Fruit fly (Drosophila melanogaster): ENCODE data around the gene CG11563.

CG11563 gene

dm6 chr3R:31726286-31726685, 10.5 kb upstream of the CG11563 start:
- TF ChIP-seq ttk (optimal IDR thresholded peaks at IDR 0.05), result no peak
- TF ChIP-seq Sin3A (optimal IDR thresholded peaks at IDR 0.05), result no peak

DNA sequence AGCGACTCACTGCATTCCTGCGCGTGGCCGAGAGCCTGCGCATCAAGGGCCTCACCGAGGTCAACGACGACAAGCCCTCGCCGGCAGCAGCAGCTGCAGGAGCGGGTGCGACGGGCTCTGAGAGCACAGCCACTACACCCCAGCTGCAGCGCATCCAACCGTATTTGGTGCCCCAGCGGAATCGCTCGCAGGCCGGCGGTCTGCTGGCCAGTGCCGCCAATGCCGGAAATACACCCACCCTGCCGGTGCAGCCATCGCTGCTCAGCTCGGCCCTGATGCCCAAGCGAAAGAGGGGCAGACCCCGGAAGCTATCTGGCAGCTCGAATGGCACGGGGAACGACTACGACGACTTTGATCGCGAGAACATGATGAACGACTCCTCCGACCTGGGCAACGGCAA, 9.1 kb upstream of the CG11563 start:
- TF ChIP-seq ttk (optimal IDR thresholded peaks at IDR 0.05) (no peak), Myc (optimal IDR thresholded peaks at IDR 0.05) (no peak), h (optimal IDR thresholded peaks at IDR 0.05) (no peak), insv (optimal IDR thresholded peaks at IDR 0.05) (no peak), psq (optimal IDR thresholded peaks at IDR 0.05) (no peak), Sin3A (optimal IDR thresholded peaks at IDR 0.05) (no peak)

DNA sequence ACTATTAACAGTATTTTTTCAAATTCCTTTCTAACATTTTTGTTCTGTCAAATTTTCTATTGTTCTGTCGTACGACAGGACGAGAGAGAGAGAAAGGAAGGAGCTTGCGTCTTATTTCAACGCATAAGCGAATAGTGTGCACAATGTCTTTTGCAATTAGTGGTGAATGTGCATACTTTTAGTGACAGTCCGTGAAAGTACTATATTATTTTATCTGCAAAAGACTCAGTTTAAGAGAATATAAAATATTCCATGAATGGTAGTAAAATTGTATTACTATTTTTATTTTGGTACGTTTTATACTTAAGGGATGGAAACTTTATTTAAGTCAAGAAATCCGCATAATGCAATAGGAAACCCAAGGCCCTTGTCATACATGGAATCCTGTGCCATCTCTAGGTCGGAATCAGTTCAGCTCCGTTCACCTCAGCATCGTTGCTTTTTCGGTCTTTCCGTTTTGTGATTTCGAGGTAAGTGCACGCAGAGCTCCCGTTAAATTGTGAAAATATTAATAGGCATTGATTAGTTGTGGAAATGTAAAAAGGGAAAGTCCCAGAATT, 1.3 kb downstream of the CG11563 start, which contains the start of gene eEF1alpha2:
TSS of gene eEF1alpha2 (plus strand) at position 409 of the 560 bp plus-strand sequence.
- TF ChIP-seq Sin3A (optimal IDR thresholded peaks at IDR 0.05), result no peak
- TF ChIP-seq insv (optimal IDR thresholded peaks at IDR 0.05), result no peak
- TF ChIP-seq psq (optimal IDR thresholded peaks at IDR 0.05), result no peak
- TF ChIP-seq h (optimal IDR thresholded peaks at IDR 0.05), result no peak
- no peak for TF ChIP-seq Myc (optimal IDR thresholded peaks at IDR 0.05)
- no peak for TF ChIP-seq ttk (optimal IDR thresholded peaks at IDR 0.05)

- no peak for TF ChIP-seq ttk (optimal IDR thresholded peaks at IDR 0.05)
- TF ChIP-seq h (optimal IDR thresholded peaks at IDR 0.05), result no peak
- no peak for TF ChIP-seq Sin3A (optimal IDR thresholded peaks at IDR 0.05)
- no peak for TF ChIP-seq insv (optimal IDR thresholded peaks at IDR 0.05)
- no peak for TF ChIP-seq psq (optimal IDR thresholded peaks at IDR 0.05)
- TF ChIP-seq Myc (optimal IDR thresholded peaks at IDR 0.05), result no peak
These were observed 2.4 kb downstream of the CG11563 start for dm6 chr3R:31739067-31739786.

DNA sequence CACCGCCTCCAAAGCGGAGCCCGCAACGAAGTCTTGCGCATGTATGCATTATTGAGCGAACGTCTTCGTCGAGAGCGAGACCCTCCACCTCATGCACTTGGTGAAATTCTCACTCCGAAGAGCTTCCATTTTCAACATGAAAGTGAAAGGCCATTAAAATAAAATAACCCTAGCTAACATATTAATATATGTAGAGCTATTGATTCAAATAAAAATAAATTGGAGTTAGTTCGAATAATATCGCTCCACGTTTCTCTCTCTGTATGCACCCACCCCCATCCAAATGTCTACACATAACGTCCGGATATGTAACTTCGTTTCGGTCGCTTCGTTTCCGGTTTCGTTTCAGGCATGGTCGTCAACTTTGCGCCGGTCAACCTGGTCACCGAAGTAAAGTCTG, 4.4 kb downstream of the CG11563 start:
- TF ChIP-seq ttk (optimal IDR thresholded peaks at IDR 0.05) (no peak), Myc (optimal IDR thresholded peaks at IDR 0.05) (no peak), psq (optimal IDR thresholded peaks at IDR 0.05) (no peak), h (optimal IDR thresholded peaks at IDR 0.05) (no peak), Sin3A (optimal IDR thresholded peaks at IDR 0.05) (no peak), insv (optimal IDR thresholded peaks at IDR 0.05) (no peak)

DNA sequence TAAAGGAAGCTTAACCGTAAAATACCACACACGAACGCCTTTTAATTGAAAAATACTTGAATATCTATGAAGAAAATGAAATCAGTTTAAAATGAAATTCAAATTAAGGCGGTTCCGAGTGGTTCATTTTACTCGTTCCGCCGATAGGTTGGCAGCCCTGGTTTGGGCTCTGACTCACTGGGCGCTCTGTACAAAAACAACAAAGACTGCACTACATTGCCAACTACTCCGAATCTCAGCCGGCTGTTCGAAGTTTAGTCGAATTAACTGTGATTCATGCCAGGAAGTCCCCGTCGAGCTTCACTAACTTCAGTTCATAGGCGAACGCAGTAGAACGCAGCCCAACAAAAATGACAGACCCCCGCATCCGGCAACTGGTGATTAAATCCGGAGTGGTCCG, 6.4 kb downstream of the CG11563 start, which contains the start of gene Tbca:
TSS of gene Tbca (plus strand) at position 212 of the 400 bp plus-strand sequence.
- TF ChIP-seq Myc (optimal IDR thresholded peaks at IDR 0.05) (no peak), insv (optimal IDR thresholded peaks at IDR 0.05) (no peak), Sin3A (optimal IDR thresholded peaks at IDR 0.05) (no peak), ttk (optimal IDR thresholded peaks at IDR 0.05) (no peak), psq (optimal IDR thresholded peaks at IDR 0.05) (no peak), h (optimal IDR thresholded peaks at IDR 0.05) (no peak)

DNA sequence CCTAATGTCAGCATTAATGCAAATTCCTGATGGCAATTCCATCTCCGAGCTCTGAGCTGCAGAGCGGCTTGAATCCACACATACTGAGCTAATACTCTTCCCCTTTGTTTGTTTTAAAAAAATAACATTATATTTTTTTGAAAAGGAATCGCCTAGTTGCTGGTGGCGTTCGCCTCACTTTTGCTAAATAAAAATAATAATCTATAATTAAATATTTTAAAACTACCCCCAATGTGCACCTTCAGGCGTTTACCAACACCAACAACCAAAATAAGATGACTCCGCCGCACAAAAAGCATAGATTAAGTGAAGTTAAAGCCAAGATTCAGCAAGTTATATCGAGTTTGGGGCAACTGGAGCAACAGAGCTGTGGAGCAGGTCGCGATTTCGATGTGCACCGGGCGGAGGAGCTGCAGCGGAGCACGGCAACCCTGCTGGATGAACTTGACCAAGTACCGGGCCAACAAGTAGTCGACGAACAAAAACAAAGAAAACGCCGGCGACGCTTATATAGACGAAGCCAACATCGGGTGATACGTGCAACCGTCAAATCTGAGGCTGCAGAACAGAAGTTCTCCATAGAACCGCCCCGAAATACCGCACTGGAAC, 7.3 kb downstream of the CG11563 start, which contains the start of gene CG1896:
TSS of gene CG1896 (plus strand) at position 239 of the 609 bp plus-strand sequence.
- TF ChIP-seq Myc (optimal IDR thresholded peaks at IDR 0.05) (no peak), h (optimal IDR thresholded peaks at IDR 0.05) (no peak), Sin3A (optimal IDR thresholded peaks at IDR 0.05) (no peak), insv (optimal IDR thresholded peaks at IDR 0.05) (no peak), psq (optimal IDR thresholded peaks at IDR 0.05) (no peak)

DNA sequence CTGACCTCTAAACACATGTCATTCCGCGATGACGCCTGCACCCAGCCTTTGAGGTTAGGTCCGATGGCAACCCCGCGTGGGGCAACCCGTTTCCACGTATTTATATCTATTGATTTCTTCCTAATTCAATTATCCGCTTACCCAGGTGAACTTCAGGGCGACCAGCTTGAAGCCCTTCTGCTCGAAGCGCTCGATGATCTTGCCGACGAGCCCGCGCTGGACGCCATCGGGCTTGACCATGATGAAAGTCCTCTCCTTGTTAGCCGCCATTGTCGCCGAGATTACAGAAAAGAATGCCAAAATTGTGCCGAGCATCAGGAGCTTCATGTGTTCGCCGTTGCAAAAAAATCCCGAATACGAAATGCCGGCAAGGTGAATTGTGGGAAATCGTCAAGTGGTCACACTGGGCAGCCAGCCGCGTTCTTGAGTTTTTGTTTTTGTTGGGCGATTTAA, 8.8 kb downstream of the CG11563 start, which contains the start of gene awd:
TSS of gene awd (minus strand) at position 449 of the 453 bp plus-strand sequence.
- no peak for TF ChIP-seq Sin3A (optimal IDR thresholded peaks at IDR 0.05)
- no peak for TF ChIP-seq insv (optimal IDR thresholded peaks at IDR 0.05)
- no peak for TF ChIP-seq ttk (optimal IDR thresholded peaks at IDR 0.05)
- TF ChIP-seq h (optimal IDR thresholded peaks at IDR 0.05), result no peak
- no peak for TF ChIP-seq Myc (optimal IDR thresholded peaks at IDR 0.05)
- TF ChIP-seq psq (optimal IDR thresholded peaks at IDR 0.05), result no peak

- no peak for TF ChIP-seq ttk (optimal IDR thresholded peaks at IDR 0.05)
- TF ChIP-seq h (optimal IDR thresholded peaks at IDR 0.05), result no peak
- TF ChIP-seq psq (optimal IDR thresholded peaks at IDR 0.05), result no peak
These were observed 10.7 kb downstream of the CG11563 start, which contains the start of the genes nero and CG1910 for dm6 chr3R:31747429-31748048. Gene nero (minus strand): TSS chr3R:31747558. Gene CG1910 (plus strand): TSS chr3R:31747643.

dm6 chr3R:31748093-31748996, 11.5 kb downstream of the CG11563 start:
- TF ChIP-seq psq (optimal IDR thresholded peaks at IDR 0.05) (peak; percentile 75), h (optimal IDR thresholded peaks at IDR 0.05) (no peak)

DNA sequence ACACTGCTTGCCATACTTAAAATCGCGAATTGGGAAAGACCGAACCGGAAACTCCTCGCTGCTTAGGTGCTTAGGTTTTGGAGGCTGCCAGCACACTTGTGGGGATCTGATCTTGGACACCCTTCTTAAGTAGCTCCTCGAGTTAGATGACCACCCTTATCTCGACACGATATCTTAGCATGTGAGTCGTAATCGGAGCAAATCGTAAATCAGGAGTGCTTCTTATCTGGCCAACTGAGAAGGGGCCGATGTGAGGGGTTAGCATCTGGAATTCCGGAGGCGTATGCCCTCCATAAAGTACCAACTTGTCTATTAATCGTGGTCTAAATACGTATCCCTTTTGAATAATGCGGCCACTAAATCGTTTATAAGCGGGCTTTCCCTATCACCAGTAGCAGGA, 17.8 kb downstream of the CG11563 start, which contains the start of gene salt:
TSS of gene salt (minus strand) at position 101 of the 400 bp plus-strand sequence.
- TF ChIP-seq h (optimal IDR thresholded peaks at IDR 0.05) (no peak), insv (optimal IDR thresholded peaks at IDR 0.05) (no peak), Myc (optimal IDR thresholded peaks at IDR 0.05) (no peak), ttk (optimal IDR thresholded peaks at IDR 0.05) (no peak), psq (optimal IDR thresholded peaks at IDR 0.05) (no peak), Sin3A (optimal IDR thresholded peaks at IDR 0.05) (no peak)

Data from Kc167 (cell line).